Worm (Caenorhabditis elegans) whole organism, L4 larva: Measurements from ENCODE around the gene fbxa-157.
"Not testable (repeated sequence)": the region's sequence is repeated elsewhere in the genome, so short reads cannot be mapped to it uniquely, and the experiment has no call there.

Experiments
- F26F4.8 ChIP-seq: fragments of 200-800 bp; sonication (Bioruptor generic); conservative IDR thresholded peaks from 2 replicates; pipeline ENCODE4 v1.3.6; 2022; ENCODE audit warnings: missing genetic modification characterization, missing compliant biosample characterization
- F37D6.2 ChIP-seq: sonication (generic microtip); optimal IDR thresholded peaks from 2 replicates; lab custom pipeline; 2016; ENCODE audit warnings: mild to moderate bottlenecking, missing genetic modification characterization, missing compliant biosample characterization
- F44E2.7 ChIP-seq: fragments of 200-800 bp; sonication (Bioruptor generic); IDR thresholded peaks from 2 replicates; pipeline ENCODE4 v2.1.2; 2022; ENCODE audit warnings: missing genetic modification characterization, missing compliant biosample characterization
- R02D3.7 ChIP-seq: fragments of 150-350 bp; sonication (generic microtip); optimal IDR thresholded peaks from 3 replicates; lab custom pipeline; 2014; ENCODE audit warnings: missing biosample characterization, missing genetic modification characterization
- T26A8.4 ChIP-seq: fragments of 200-800 bp; sonication (Bioruptor generic); IDR thresholded peaks from 2 replicates; pipeline ENCODE4 v1.3.6; 2022; ENCODE audit warnings: missing genetic modification characterization, missing compliant biosample characterization
- Y48G9A.11 ChIP-seq: fragments of 200-800 bp; sonication (Bioruptor generic); IDR thresholded peaks from 2 replicates; pipeline ENCODE4 v1.3.6; 2022; ENCODE audit warnings: missing genetic modification reagents, missing genetic modification characterization, missing compliant biosample characterization
- Y5F2A.4 ChIP-seq: fragments of 200-800 bp; sonication (Bioruptor generic); optimal IDR thresholded peaks from 2 replicates; lab custom pipeline; 2018; ENCODE audit warnings: mild to moderate bottlenecking, missing genetic modification characterization, missing compliant biosample characterization
- Y75B8A.6 ChIP-seq: fragments of 200-800 bp; sonication (Bioruptor generic); IDR thresholded peaks from 2 replicates; pipeline ENCODE4 v1.3.6; 2022; ENCODE audit warnings: missing genetic modification reagents, missing genetic modification characterization, missing compliant biosample characterization
- aha-1 ChIP-seq: fragments of 150-350 bp; peaks from one replicate; lab custom pipeline; 2014; ENCODE audit warnings: missing biosample characterization, missing genetic modification characterization
- ceh-32 ChIP-seq: sonication (generic microtip); optimal IDR thresholded peaks from 2 replicates; lab custom pipeline; 2016; ENCODE audit warnings: mild to moderate bottlenecking, missing genetic modification characterization, missing compliant biosample characterization; ENCODE audit not compliant: poor library complexity
- ceh-44 ChIP-seq: fragments of 200-800 bp; sonication (Bioruptor generic); IDR thresholded peaks from 2 replicates; pipeline ENCODE4 v1.3.6; 2022; ENCODE audit warnings: missing genetic modification reagents, missing genetic modification characterization, missing compliant biosample characterization
- ceh-82 ChIP-seq: sonication (generic microtip); optimal IDR thresholded peaks from 2 replicates; lab custom pipeline; 2017; ENCODE audit warnings: missing biosample characterization, missing genetic modification characterization
- cey-2 ChIP-seq: sonication (generic microtip); optimal IDR thresholded peaks from 3 replicates; lab custom pipeline; 2017; ENCODE audit warnings: missing genetic modification characterization, mild to moderate bottlenecking, missing compliant biosample characterization, antibody characterized with exemption, borderline replicate concordance; ENCODE audit not compliant: insufficient read depth
- daf-8 ChIP-seq: fragments of 200-800 bp; sonication (Bioruptor generic); IDR thresholded peaks from 2 replicates; pipeline ENCODE4 v1.3.6; 2022; ENCODE audit warnings: missing genetic modification characterization, missing compliant biosample characterization
- dmd-6 ChIP-seq: fragments of 200-800 bp; sonication (Bioruptor generic); IDR thresholded peaks from 2 replicates; pipeline ENCODE4 v1.3.6; 2022; ENCODE audit warnings: missing genetic modification reagents, missing genetic modification characterization, missing compliant biosample characterization
- duxl-1 ChIP-seq: sonication (generic microtip); optimal IDR thresholded peaks from 2 replicates; lab custom pipeline; 2016; ENCODE audit warnings: mild to moderate bottlenecking, missing genetic modification characterization, moderate library complexity, missing compliant biosample characterization; ENCODE audit not compliant: poor library complexity
- dve-1 ChIP-seq: sonication (generic microtip); optimal IDR thresholded peaks from 2 replicates; lab custom pipeline; 2017; ENCODE audit warnings: antibody characterized with exemption, mild to moderate bottlenecking, missing genetic modification characterization, missing compliant biosample characterization; ENCODE audit not compliant: insufficient read depth
- egl-43 ChIP-seq: fragments of 200-800 bp; sonication (Bioruptor generic); IDR thresholded peaks from 2 replicates; pipeline ENCODE4 v1.3.6; 2022; ENCODE audit warnings: missing genetic modification reagents, missing genetic modification characterization, missing compliant biosample characterization
- fos-1 ChIP-seq: fragments of 150-350 bp; optimal IDR thresholded peaks from 2 replicates; lab custom pipeline; 2014; ENCODE audit warnings: missing biosample characterization, missing genetic modification characterization
- hlh-11 ChIP-seq: fragments of 200-800 bp; sonication (Bioruptor generic); optimal IDR thresholded peaks from 2 replicates; lab custom pipeline; 2018; ENCODE audit warnings: mild to moderate bottlenecking, missing genetic modification characterization, missing compliant biosample characterization
- hmg-1.1 ChIP-seq: fragments of 200-800 bp; sonication (Bioruptor generic); IDR thresholded peaks from 2 replicates; pipeline ENCODE4 v1.3.6; 2022; ENCODE audit warnings: missing genetic modification reagents, missing genetic modification characterization, missing compliant biosample characterization
- lin-1 ChIP-seq: fragments of 200-800 bp; sonication (Bioruptor generic); IDR thresholded peaks from 2 replicates; pipeline ENCODE4 v1.3.6; 2022; ENCODE audit warnings: missing genetic modification reagents, missing genetic modification characterization, missing compliant biosample characterization
- lin-29 ChIP-seq: fragments of 200-800 bp; sonication (Bioruptor generic); IDR thresholded peaks from 2 replicates; pipeline ENCODE4 v1.3.6; 2022; ENCODE audit warnings: missing genetic modification reagents, missing genetic modification characterization, missing compliant biosample characterization
- lin-38 ChIP-seq: fragments of 200-800 bp; sonication (Bioruptor generic); IDR thresholded peaks from 2 replicates; pipeline ENCODE4 v1.3.6; 2022; ENCODE audit warnings: missing genetic modification reagents, missing genetic modification characterization, missing compliant biosample characterization
- lin-39 ChIP-seq: fragments of 150-350 bp; optimal IDR thresholded peaks from 2 replicates; lab custom pipeline; 2014; ENCODE audit warnings: missing biosample characterization, missing genetic modification reagents, missing genetic modification characterization
- lir-3 ChIP-seq: sonication (generic microtip); optimal IDR thresholded peaks from 2 replicates; lab custom pipeline; 2016; ENCODE audit warnings: mild to moderate bottlenecking, missing genetic modification characterization, missing compliant biosample characterization
- madf-9 ChIP-seq: fragments of 200-800 bp; sonication (Bioruptor generic); conservative IDR thresholded peaks from 2 replicates; pipeline ENCODE4 v1.3.6; 2022; ENCODE audit warnings: missing genetic modification reagents, missing genetic modification characterization, missing compliant biosample characterization
- mep-1 ChIP-seq: fragments of 150-350 bp; sonication (generic microtip); optimal IDR thresholded peaks from 3 replicates; lab custom pipeline; 2014; ENCODE audit warnings: missing biosample characterization, missing genetic modification characterization
- mes-2 ChIP-seq: sonication (generic microtip); optimal IDR thresholded peaks from 2 replicates; lab custom pipeline; 2016; ENCODE audit warnings: missing genotype, mild to moderate bottlenecking, missing genetic modification characterization, missing compliant biosample characterization; ENCODE audit not compliant: poor library complexity, severe bottlenecking
- mxl-2 ChIP-seq: fragments of 200-800 bp; sonication (Bioruptor generic); conservative IDR thresholded peaks from 2 replicates; pipeline ENCODE4 v1.3.6; 2022; ENCODE audit warnings: missing genetic modification reagents, missing genetic modification characterization, missing compliant biosample characterization
- nhr-11 ChIP-seq: fragments of 150-350 bp; optimal IDR thresholded peaks from 2 replicates; lab custom pipeline; 2014; ENCODE audit warnings: missing biosample characterization, missing genetic modification characterization
- nhr-237 ChIP-seq: sonication (generic microtip); optimal IDR thresholded peaks from 2 replicates; lab custom pipeline; 2017; ENCODE audit warnings: missing biosample characterization, missing genetic modification characterization
- nhr-48 ChIP-seq: sonication (generic microtip); optimal IDR thresholded peaks from 2 replicates; lab custom pipeline; 2016; ENCODE audit warnings: mild to moderate bottlenecking, missing genetic modification characterization, missing compliant biosample characterization
- nhr-6 ChIP-seq: fragments of 150-350 bp; optimal IDR thresholded peaks from 2 replicates; lab custom pipeline; 2014; ENCODE audit warnings: missing biosample characterization, missing genetic modification characterization
- nhr-76 ChIP-seq: fragments of 150-350 bp; optimal IDR thresholded peaks from 2 replicates; lab custom pipeline; 2014; ENCODE audit warnings: missing biosample characterization, missing genetic modification characterization
- nhr-77 ChIP-seq: fragments of 150-350 bp; optimal IDR thresholded peaks from 2 replicates; lab custom pipeline; 2014; ENCODE audit warnings: missing biosample characterization, missing genetic modification characterization
- php-3 ChIP-seq: fragments of 200-800 bp; sonication (Bioruptor generic); IDR thresholded peaks from 2 replicates; pipeline ENCODE4 v1.3.6; 2022; ENCODE audit warnings: missing genetic modification reagents, missing genetic modification characterization, missing compliant biosample characterization
- spr-3 ChIP-seq: fragments of 200-800 bp; sonication (Bioruptor generic); optimal IDR thresholded peaks from 2 replicates; lab custom pipeline; 2018; ENCODE audit warnings: mild to moderate bottlenecking, missing genetic modification characterization, missing compliant biosample characterization
- tag-97 ChIP-seq: fragments of 200-800 bp; sonication (Bioruptor generic); IDR thresholded peaks from 2 replicates; pipeline ENCODE4 v1.3.6; 2022; ENCODE audit warnings: missing genetic modification characterization, missing compliant biosample characterization
- unc-130 ChIP-seq: sonication (generic microtip); optimal IDR thresholded peaks from 2 replicates; lab custom pipeline; 2016; ENCODE audit warnings: missing genetic modification reagents, missing genetic modification characterization, missing compliant biosample characterization
- unc-39 ChIP-seq: sonication (generic microtip); optimal IDR thresholded peaks from 2 replicates; lab custom pipeline; 2017; ENCODE audit warnings: missing biosample characterization, missing genetic modification characterization
- vab-7 ChIP-seq: fragments of 200-800 bp; sonication (Bioruptor generic); IDR thresholded peaks from 2 replicates; pipeline ENCODE4 v1.3.6; 2022; ENCODE audit warnings: missing genetic modification reagents, missing genetic modification characterization, missing compliant biosample characterization
- zag-1 ChIP-seq: fragments of 150-350 bp; optimal IDR thresholded peaks from 2 replicates; lab custom pipeline; 2014; ENCODE audit warnings: missing biosample characterization, missing genetic modification characterization
- zfp-2 ChIP-seq: sonication (generic microtip); optimal IDR thresholded peaks from 2 replicates; lab custom pipeline; 2016; ENCODE audit warnings: mild to moderate bottlenecking, missing genetic modification characterization, missing compliant biosample characterization
- zfp-3 ChIP-seq: fragments of 200-800 bp; sonication (Bioruptor generic); conservative IDR thresholded peaks from 2 replicates; pipeline ENCODE4 v1.3.6; 2022; ENCODE audit warnings: missing genetic modification reagents, missing genetic modification characterization, missing compliant biosample characterization
- zip-11 ChIP-seq: fragments of 200-800 bp; sonication (Bioruptor generic); IDR thresholded peaks from 2 replicates; pipeline ENCODE4 v1.3.6; 2022; ENCODE audit warnings: missing genetic modification characterization, missing compliant biosample characterization
- zip-2 ChIP-seq: fragments of 150-350 bp; optimal IDR thresholded peaks from 2 replicates; lab custom pipeline; 2014; ENCODE audit warnings: missing biosample characterization, missing genetic modification characterization
- ztf-11 ChIP-seq: fragments of 150-350 bp; optimal IDR thresholded peaks from 2 replicates; lab custom pipeline; 2014; ENCODE audit warnings: missing biosample characterization, missing genetic modification characterization

Gene fbxa-157

DNA sequence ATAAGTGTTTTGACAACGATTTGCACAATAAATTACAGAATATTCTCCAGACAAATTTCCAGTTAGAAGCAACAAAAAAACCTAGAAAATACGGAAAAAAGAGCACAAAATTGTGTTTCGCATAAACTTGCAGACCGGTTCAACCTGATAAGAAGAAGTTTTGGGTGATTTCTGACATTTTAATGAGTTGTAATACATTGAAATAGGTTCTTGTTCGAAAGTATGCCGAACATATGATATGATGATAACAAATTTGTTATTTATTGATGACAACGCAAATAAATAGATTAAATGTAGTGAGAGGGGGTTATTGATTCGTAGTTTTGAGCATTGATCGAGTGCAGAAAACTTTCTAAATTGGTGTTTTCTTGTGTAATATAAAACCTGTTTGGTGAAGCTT is 8.3 kb upstream of the fbxa-157 start (continued):
- no peak for TF ChIP-seq Y75B8A.6 (GFP tag; lab: Robert Waterston, UW)
- no peak for TF ChIP-seq mep-1
- TF ChIP-seq ceh-82 = no peak
- TF ChIP-seq dmd-6 (GFP tag; lab: Robert Waterston, UW) = peak; percentile 44
- TF ChIP-seq lin-38 (GFP tag; lab: Robert Waterston, UW) = no peak
- no peak for TF ChIP-seq lin-1 (GFP tag; lab: Robert Waterston, UW)
- TF ChIP-seq hlh-11 = peak; percentile 37
- no peak for TF ChIP-seq Y5F2A.4
- TF ChIP-seq duxl-1 (tag; lab: Kevin White, UChicago) = no peak
- TF ChIP-seq egl-43 = no peak
- no peak for TF ChIP-seq zip-11 (GFP tag; lab: Robert Waterston, UW)
- TF ChIP-seq F37D6.2 (tag; lab: Kevin White, UChicago) = no peak
- TF ChIP-seq nhr-77 (tag; lab: Kevin White, UChicago) = no peak
- no peak for TF ChIP-seq ceh-32 (tag; lab: Kevin White, UChicago)
- no peak for TF ChIP-seq mes-2 (tag; lab: Kevin White, UChicago)
- no peak for TF ChIP-seq F44E2.7 (GFP tag; lab: Robert Waterston, UW)
- TF ChIP-seq zip-2 = no peak
- no peak for TF ChIP-seq nhr-76 (tag; lab: Kevin White, UChicago)
- no peak for TF ChIP-seq daf-8
- TF ChIP-seq tag-97 (GFP tag; lab: Robert Waterston, UW) = no peak
- no peak for TF ChIP-seq ztf-11 (tag; lab: Kevin White, UChicago)
- TF ChIP-seq madf-9 = no peak
- no peak for TF ChIP-seq unc-130 (GFP tag; lab: Kevin White, UChicago)
- no peak for TF ChIP-seq zfp-2 (tag; lab: Kevin White, UChicago)
- TF ChIP-seq nhr-11 (tag; lab: Kevin White, UChicago) = no peak
- TF ChIP-seq lir-3 (tag; lab: Kevin White, UChicago) = no peak
- TF ChIP-seq T26A8.4 = no peak
- no peak for TF ChIP-seq F26F4.8

ce11 chrV:17893959-17894358 is 5.6 kb upstream of the fbxa-157 start, which contains the start of gene C06H5.11:
C06H5.11 (minus strand) TSS chrV:17894059.
- not testable (repeated sequence) for TF ChIP-seq lin-39 (tag; lab: Kevin White, UChicago); vab-7 (GFP tag; lab: Robert Waterston, UW); ceh-44

ce11 chrV:17894485-17894884 is 5.1 kb upstream of the fbxa-157 start, which contains the start of gene C06H5.12:
C06H5.12 (plus strand) TSS chrV:17894785.
- not testable (repeated sequence) for TF ChIP-seq lin-29; nhr-48 (tag; lab: Kevin White, UChicago); dmd-6 (GFP tag; lab: Robert Waterston, UW)

- TF ChIP-seq spr-3 (GFP tag; lab: Kevin White, UChicago) (no peak), hmg-1.1 (GFP tag; lab: Robert Waterston, UW) (no peak), aha-1 (no peak), nhr-77 (tag; lab: Kevin White, UChicago) (no peak), mxl-2 (GFP tag; lab: Robert Waterston, UW) (no peak), fos-1 (tag; lab: Kevin White, UChicago) (no peak), unc-39 (tag; lab: Kevin White, UChicago) (no peak), hlh-11 (peak; percentile 27), dve-1 (tag; lab: Kevin White, UChicago) (peak; percentile 58), daf-8 (no peak), php-3 (peak; percentile 97), nhr-6 (tag; lab: Kevin White, UChicago) (no peak), zag-1 (no peak), Y48G9A.11 (GFP tag; lab: Robert Waterston, UW) (no peak), cey-2 (tag; lab: Kevin White, UChicago) (no peak), zfp-3 (GFP tag; lab: Robert Waterston, UW) (no peak), nhr-237 (tag; lab: Kevin White, UChicago) (no peak), zip-2 (no peak), R02D3.7 (tag; lab: Kevin White, UChicago) (no peak)
These were observed 2.8 kb upstream of the fbxa-157 start, which contains the start of gene fbxa-156 for ce11 chrV:17896736-17897353. fbxa-156 (minus strand) TSS chrV:17896786.
